Worm (Caenorhabditis elegans): ENCODE results near the gene str-240.

str-240 gene

DNA sequence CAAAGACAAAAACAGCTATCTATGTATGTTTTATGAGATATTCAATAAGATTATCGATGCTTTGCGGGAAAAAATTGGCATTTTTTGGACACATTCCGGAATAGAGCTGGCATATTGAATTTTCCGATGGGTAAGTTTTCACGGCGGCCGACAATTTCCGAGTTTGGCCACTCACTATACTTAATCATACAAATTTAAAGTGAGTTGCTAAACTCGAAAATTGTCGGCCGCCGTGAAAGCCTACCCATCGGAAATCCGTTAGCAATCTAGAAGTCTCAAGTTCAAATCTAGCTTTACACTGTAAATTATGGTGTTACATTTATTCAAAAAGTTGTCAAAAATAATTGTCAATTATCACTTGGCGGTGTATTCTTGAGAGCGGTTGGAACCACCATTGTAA, 29.0 kb upstream of the str-240 start:
- no peak for TF ChIP-seq T23F11.4 (GFP tag; optimal IDR thresholded peaks at IDR 0.05)
- no peak for TF ChIP-seq ceh-30 (tag; optimal IDR thresholded peaks at IDR 0.05)
- no peak for TF ChIP-seq ztf-16 (tag; optimal IDR thresholded peaks at IDR 0.05)
- no peak for TF ChIP-seq pax-1 (tag; optimal IDR thresholded peaks at IDR 0.05)
- no peak for TF ChIP-seq pha-2 (tag; optimal IDR thresholded peaks at IDR 0.05)
- TF ChIP-seq F13H6.1 (tag; optimal IDR thresholded peaks at IDR 0.05) = no peak
- TF ChIP-seq ceh-14 (tag; optimal IDR thresholded peaks at IDR 0.05) = no peak
- no peak for TF ChIP-seq eyg-1 (tag; optimal IDR thresholded peaks at IDR 0.05)
- no peak for TF ChIP-seq lin-11 (tag; optimal IDR thresholded peaks at IDR 0.05)
- no peak for TF ChIP-seq pha-4 (tag; optimal IDR thresholded peaks at IDR 0.05)

- no peak for TF ChIP-seq K02D7.2 (tag; optimal IDR thresholded peaks at IDR 0.05)
- no peak for TF ChIP-seq pat-9 (tag; optimal IDR thresholded peaks at IDR 0.05)
- TF ChIP-seq pha-4 (tag; optimal IDR thresholded peaks at IDR 0.05) = no peak
- no peak for TF ChIP-seq che-1 (tag; optimal IDR thresholded peaks at IDR 0.05)
- TF ChIP-seq pha-2 (tag; optimal IDR thresholded peaks at IDR 0.05) = no peak
- TF ChIP-seq syd-9 (tag; optimal IDR thresholded peaks at IDR 0.05) = no peak
- no peak for TF ChIP-seq pqm-1 (tag; optimal IDR thresholded peaks at IDR 0.05)
- TF ChIP-seq ama-1 (optimal IDR thresholded peaks at IDR 0.05) = no peak
- no peak for TF ChIP-seq fax-1 (tag; optimal IDR thresholded peaks at IDR 0.05)
- TF ChIP-seq ceh-18 (tag; optimal IDR thresholded peaks at IDR 0.05) = no peak
- no peak for TF ChIP-seq hlh-15 (tag; optimal IDR thresholded peaks at IDR 0.05)
- no peak for TF ChIP-seq lin-11 (tag; optimal IDR thresholded peaks at IDR 0.05)
- TF ChIP-seq ceh-30 (tag; optimal IDR thresholded peaks at IDR 0.05) = no peak
- no peak for TF ChIP-seq lim-6 (tag; optimal IDR thresholded peaks at IDR 0.05)
- TF ChIP-seq odd-2 (tag; optimal IDR thresholded peaks at IDR 0.05) = no peak
- no peak for TF ChIP-seq ceh-2 (tag; optimal IDR thresholded peaks at IDR 0.05)
- TF ChIP-seq fkh-6 (tag; optimal IDR thresholded peaks at IDR 0.05) = no peak
- TF ChIP-seq dve-1 (tag; optimal IDR thresholded peaks at IDR 0.05) = no peak
- no peak for TF ChIP-seq rnt-1 (tag; optimal IDR thresholded peaks at IDR 0.05)
Observed at ce11 chrV:1547843-1548242, 26.1 kb upstream of the str-240 start, which contains the start of gene F52F10.2. F52F10.2 (plus strand) TSS chrV:1548143.

DNA sequence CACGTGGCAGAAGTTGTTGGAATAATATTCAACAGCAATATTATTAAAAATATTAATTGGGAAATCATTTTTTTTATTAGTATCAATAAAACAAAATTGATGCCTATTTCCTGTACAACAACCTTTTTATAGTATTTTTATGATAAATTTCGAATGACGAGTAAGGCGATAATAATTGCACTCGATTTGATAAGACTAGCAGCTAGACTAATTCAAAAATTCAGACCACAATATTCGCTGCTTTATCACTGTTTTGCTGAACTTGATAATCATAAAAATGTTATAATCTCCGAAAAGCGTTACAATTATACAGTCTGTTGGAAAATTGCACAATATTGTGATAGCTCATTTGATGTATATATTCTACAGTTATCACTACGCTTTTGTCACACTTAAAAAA, 23.9 kb upstream of the str-240 start, which contains the start of gene oac-32:
oac-32 (minus strand) TSS at position 90 of the 400 bp plus-strand sequence.
- TF ChIP-seq fax-1 (tag; optimal IDR thresholded peaks at IDR 0.05) = no peak
- TF ChIP-seq madf-2 (tag; optimal IDR thresholded peaks at IDR 0.05) = no peak
- no peak for TF ChIP-seq F13H6.1 (tag; optimal IDR thresholded peaks at IDR 0.05)
- TF ChIP-seq lin-11 (tag; optimal IDR thresholded peaks at IDR 0.05) = no peak
- TF ChIP-seq ama-1 (optimal IDR thresholded peaks at IDR 0.05) = no peak
- peak; percentile 25 for TF ChIP-seq elt-2 (tag; optimal IDR thresholded peaks at IDR 0.05)
- no peak for TF ChIP-seq dve-1 (tag; optimal IDR thresholded peaks at IDR 0.05)

DNA sequence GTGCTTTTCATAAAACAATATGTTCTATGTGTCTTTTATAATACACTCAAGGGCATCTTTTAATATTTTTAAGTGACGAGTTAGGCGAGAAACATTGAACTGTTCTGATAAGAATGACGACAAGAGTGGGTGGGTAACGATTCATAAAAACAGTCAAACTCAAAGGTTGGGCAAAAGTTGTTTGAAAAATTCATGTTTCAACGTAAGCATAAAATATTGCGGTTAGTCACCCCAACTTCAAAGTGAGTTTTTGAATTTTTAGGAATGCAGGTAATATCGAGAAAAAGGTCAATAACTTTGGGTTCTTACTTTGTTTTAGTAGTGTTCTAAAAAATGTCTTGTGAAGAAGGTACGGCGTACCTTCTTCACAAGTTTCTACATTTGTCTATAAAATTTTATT, 20.0 kb upstream of the str-240 start, which contains the start of gene oac-31:
oac-31 (minus strand) TSS at position 101 of the 400 bp plus-strand sequence.
- TF ChIP-seq nhr-11 (tag; optimal IDR thresholded peaks at IDR 0.05) = no peak
- no peak for TF ChIP-seq ceh-45 (GFP tag; IDR thresholded peaks at IDR 0.05)
- TF ChIP-seq sdc-2 (tag; optimal IDR thresholded peaks at IDR 0.05) = no peak
- TF ChIP-seq Y22D7AL.16 (tag; optimal IDR thresholded peaks at IDR 0.05) = no peak
- no peak for TF ChIP-seq ceh-9 (tag; optimal IDR thresholded peaks at IDR 0.05)
- TF ChIP-seq pqm-1 (tag; optimal IDR thresholded peaks at IDR 0.05) = no peak
- no peak for TF ChIP-seq ceh-30 (tag; optimal IDR thresholded peaks at IDR 0.05)
- no peak for TF ChIP-seq elt-2 (tag; optimal IDR thresholded peaks at IDR 0.05)

DNA sequence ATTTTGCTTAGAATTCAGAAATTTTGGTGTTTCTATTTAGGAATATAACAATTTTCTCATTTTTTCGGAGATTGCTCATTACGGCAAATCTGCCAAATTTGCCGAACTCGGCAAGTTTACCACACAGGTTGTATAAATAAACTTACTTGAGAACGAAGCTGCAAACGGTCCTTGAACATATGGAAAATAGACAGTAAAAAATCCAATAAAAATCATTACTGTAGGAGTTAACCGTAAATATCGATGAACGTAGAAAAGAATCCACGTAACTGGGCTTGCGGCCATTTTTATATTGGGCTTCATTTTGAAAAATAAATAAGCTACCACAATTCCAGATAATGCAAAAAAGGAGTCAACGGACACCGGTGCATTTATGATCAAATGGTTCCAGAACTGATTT, 18.5 kb upstream of the str-240 start:
- TF ChIP-seq C08G9.2 (tag; optimal IDR thresholded peaks at IDR 0.05) (no peak), ttx-3 (tag; optimal IDR thresholded peaks at IDR 0.05) (no peak), odd-2 (tag; optimal IDR thresholded peaks at IDR 0.05) (no peak), tbx-2 (tag; optimal IDR thresholded peaks at IDR 0.05) (no peak), nhr-232 (tag; optimal IDR thresholded peaks at IDR 0.05) (no peak), ceh-34 (tag; optimal IDR thresholded peaks at IDR 0.05) (no peak), pax-1 (tag; optimal IDR thresholded peaks at IDR 0.05) (no peak), K09A11.1 (tag; optimal IDR thresholded peaks at IDR 0.05; ENCODE audit: insufficient read depth) (no peak)
